Fruit fly (Drosophila melanogaster) whole organism, prepupa: Measurements from ENCODE around the gene CG34043.

Experiments
- Blimp-1 ChIP-seq: fragments of 200-800 bp; sonication (Bioruptor generic); optimal IDR thresholded peaks from 3 replicates; lab custom pipeline; 2017; ENCODE audit warnings: missing biosample characterization, missing genetic modification characterization, mild to moderate bottlenecking, moderate library complexity, missing genetic modification reagents
- CG10631 ChIP-seq: fragments of 200-800 bp; sonication (Bioruptor generic); optimal IDR thresholded peaks from 2 replicates; lab custom pipeline; 2016; ENCODE audit warnings: missing biosample characterization, missing genetic modification characterization
- CG10669 ChIP-seq: fragments of 200-800 bp; sonication (Bioruptor generic); optimal IDR thresholded peaks from 3 replicates; lab custom pipeline; 2018; ENCODE audit warnings: missing biosample characterization, mild to moderate bottlenecking, missing genetic modification characterization, moderate library complexity
- CG11294 ChIP-seq: fragments of 200-800 bp; sonication (Bioruptor generic); IDR thresholded peaks from 2 replicates; pipeline ENCODE4 v1.3.6; 2022; ENCODE audit warnings: missing biosample characterization, missing genetic modification characterization
- CG11762 ChIP-seq: fragments of 200-800 bp; sonication (Bioruptor generic); optimal IDR thresholded peaks from 3 replicates; lab custom pipeline; 2016; ENCODE audit warnings: missing biosample characterization, missing genetic modification characterization; ENCODE audit not compliant: insufficient read depth
- CG11902 ChIP-seq: fragments of 200-800 bp; sonication (Bioruptor generic); optimal IDR thresholded peaks from 3 replicates; lab custom pipeline; 2016; ENCODE audit warnings: missing biosample characterization, missing genetic modification characterization
- CG15336 ChIP-seq: fragments of 200-800 bp; sonication (Bioruptor generic); IDR thresholded peaks from 2 replicates; pipeline ENCODE4 v1.3.6; 2022; ENCODE audit warnings: missing biosample characterization, missing genetic modification characterization
- CG1621 ChIP-seq: fragments of 200-800 bp; sonication (Bioruptor generic); optimal IDR thresholded peaks from 3 replicates; lab custom pipeline; 2018; ENCODE audit warnings: missing biosample characterization, mild to moderate bottlenecking, missing genetic modification characterization
- CG16779 ChIP-seq: fragments of 200-800 bp; sonication (Bioruptor generic); optimal IDR thresholded peaks from 3 replicates; lab custom pipeline; 2017; ENCODE audit warnings: missing biosample characterization, mild to moderate bottlenecking, missing genetic modification characterization
- CG3032 ChIP-seq: fragments of 200-800 bp; optimal IDR thresholded peaks from 2 replicates; lab custom pipeline; 2019; ENCODE audit warnings: missing biosample characterization, mild to moderate bottlenecking, missing genetic modification characterization, moderate library complexity
- CG31627 ChIP-seq: fragments of 200-800 bp; sonication (Bioruptor generic); optimal IDR thresholded peaks from 3 replicates; lab custom pipeline; 2016; ENCODE audit warnings: missing biosample characterization, missing genetic modification characterization
- CG32006 ChIP-seq: fragments of 200-800 bp; sonication (Bioruptor generic); optimal IDR thresholded peaks from 3 replicates; lab custom pipeline; 2017; ENCODE audit warnings: missing biosample characterization, mild to moderate bottlenecking, missing genetic modification characterization
- CG34406 ChIP-seq: fragments of 200-800 bp; sonication (Bioruptor generic); optimal IDR thresholded peaks from 3 replicates; lab custom pipeline; 2016; ENCODE audit warnings: missing biosample characterization, missing genetic modification characterization
- CG3919 ChIP-seq: fragments of 200-800 bp; sonication (Bioruptor generic); optimal IDR thresholded peaks from 3 replicates; lab custom pipeline; 2016; ENCODE audit warnings: missing biosample characterization, missing genetic modification characterization
- CG4318 ChIP-seq: fragments of 200-800 bp; sonication (Bioruptor generic); optimal IDR thresholded peaks from 3 replicates; lab custom pipeline; 2017; ENCODE audit warnings: missing biosample characterization, mild to moderate bottlenecking, missing genetic modification characterization
- CG6163 ChIP-seq: fragments of 200-800 bp; sonication (Bioruptor generic); IDR thresholded peaks from 3 replicates; pipeline ENCODE4 v1.3.6; 2022; ENCODE audit warnings: missing biosample characterization, missing genetic modification characterization
- CG6276 ChIP-seq: fragments of 200-800 bp; sonication (Bioruptor generic); optimal IDR thresholded peaks from 2 replicates; lab custom pipeline; 2017; ENCODE audit warnings: missing biosample characterization, mild to moderate bottlenecking, missing genetic modification characterization
- CG6792 ChIP-seq: fragments of 200-800 bp; sonication (Bioruptor generic); optimal IDR thresholded peaks from 3 replicates; lab custom pipeline; 2016; ENCODE audit warnings: missing biosample characterization, missing genetic modification characterization
- CG6808 ChIP-seq: fragments of 200-800 bp; sonication (Bioruptor generic); optimal IDR thresholded peaks from 3 replicates; lab custom pipeline; 2017; ENCODE audit warnings: missing biosample characterization, missing genetic modification characterization, mild to moderate bottlenecking, moderate library complexity, missing genetic modification reagents
- CG6854 ChIP-seq: fragments of 200-800 bp; sonication (Bioruptor generic); optimal IDR thresholded peaks from 2 replicates; lab custom pipeline; 2017; ENCODE audit warnings: missing biosample characterization, mild to moderate bottlenecking, missing genetic modification characterization
- CG7368 ChIP-seq: fragments of 200-800 bp; sonication (Bioruptor generic); optimal IDR thresholded peaks from 3 replicates; lab custom pipeline; 2016; ENCODE audit warnings: missing biosample characterization, missing genetic modification characterization
- CG8119 ChIP-seq: fragments of 200-800 bp; sonication (Bioruptor generic); IDR thresholded peaks from 3 replicates; pipeline ENCODE4 v1.3.6; 2022; ENCODE audit warnings: missing biosample characterization, missing genetic modification characterization
- CG8319 ChIP-seq: fragments of 200-800 bp; sonication (Bioruptor generic); optimal IDR thresholded peaks from 3 replicates; lab custom pipeline; 2016; ENCODE audit warnings: missing biosample characterization, missing genetic modification characterization
- CG9139 ChIP-seq: fragments of 200-800 bp; sonication (Bioruptor generic); optimal IDR thresholded peaks from 3 replicates; lab custom pipeline; 2017; ENCODE audit warnings: missing biosample characterization, mild to moderate bottlenecking, missing genetic modification characterization
- Eip75B ChIP-seq: fragments of 200-800 bp; sonication (Bioruptor generic); optimal IDR thresholded peaks from 3 replicates; lab custom pipeline; 2016; ENCODE audit warnings: missing biosample characterization, missing genetic modification characterization
- Eip78C ChIP-seq: fragments of 200-800 bp; sonication (Bioruptor generic); peaks from one replicate; lab custom pipeline; 2016; ENCODE audit warnings: missing biosample characterization, missing genetic modification characterization
- Eip93F ChIP-seq: fragments of 200-800 bp; sonication (Bioruptor generic); optimal IDR thresholded peaks from 2 replicates; lab custom pipeline; 2016; ENCODE audit warnings: missing biosample characterization, mild to moderate bottlenecking, missing genetic modification characterization
- Gug ChIP-seq: fragments of 200-800 bp; sonication (Bioruptor generic); IDR thresholded peaks from 2 replicates; pipeline ENCODE4 v1.3.6; 2022; ENCODE audit warnings: missing biosample characterization, missing genetic modification characterization
- Hr38 ChIP-seq: sonication (Bioruptor generic); optimal IDR thresholded peaks from 2 replicates; lab custom pipeline; 2016; ENCODE audit warnings: missing biosample characterization, missing genetic modification characterization
- Hr39 ChIP-seq: fragments of 200-800 bp; sonication (Bioruptor generic); optimal IDR thresholded peaks from 2 replicates; lab custom pipeline; 2016; ENCODE audit warnings: missing biosample characterization, missing genetic modification characterization
- Met ChIP-seq: fragments of 200-800 bp; sonication (Bioruptor generic); optimal IDR thresholded peaks from 3 replicates; lab custom pipeline; 2016; ENCODE audit warnings: missing biosample characterization, missing genetic modification characterization
- OdsH ChIP-seq: fragments of 200-800 bp; sonication (Bioruptor generic); optimal IDR thresholded peaks from 3 replicates; lab custom pipeline; 2016; ENCODE audit warnings: missing biosample characterization, missing genetic modification characterization
- Smox ChIP-seq: fragments of 200-800 bp; sonication (Bioruptor generic); optimal IDR thresholded peaks from 3 replicates; lab custom pipeline; 2016; ENCODE audit warnings: missing biosample characterization, missing genetic modification characterization
- Sox14 ChIP-seq: fragments of 200-800 bp; sonication (Bioruptor generic); optimal IDR thresholded peaks from 3 replicates; lab custom pipeline; 2016; ENCODE audit warnings: missing biosample characterization, missing genetic modification characterization
- Sox15 ChIP-seq: fragments of 200-800 bp; sonication (Bioruptor generic); optimal IDR thresholded peaks from 3 replicates; lab custom pipeline; 2016; ENCODE audit warnings: missing biosample characterization, missing genetic modification characterization
- acj6 ChIP-seq: fragments of 200-800 bp; sonication (Bioruptor generic); optimal IDR thresholded peaks from 3 replicates; lab custom pipeline; 2016; ENCODE audit warnings: missing biosample characterization, missing genetic modification characterization
- cyc ChIP-seq: fragments of 200-800 bp; sonication (Bioruptor generic); optimal IDR thresholded peaks from 3 replicates; lab custom pipeline; 2016; ENCODE audit warnings: missing biosample characterization, missing genetic modification characterization
- dsx ChIP-seq: fragments of 200-800 bp; optimal IDR thresholded peaks from 3 replicates; lab custom pipeline; 2019; ENCODE audit warnings: missing biosample characterization, mild to moderate bottlenecking, missing genetic modification characterization, moderate library complexity; ENCODE audit not compliant: poor library complexity, severe bottlenecking
- eg ChIP-seq: fragments of 200-800 bp; sonication (Bioruptor generic); IDR thresholded peaks from 3 replicates; pipeline ENCODE4 v1.3.6; 2022; ENCODE audit warnings: missing biosample characterization, missing genetic modification characterization
- esn ChIP-seq: fragments of 200-800 bp; sonication (Bioruptor generic); optimal IDR thresholded peaks from 2 replicates; lab custom pipeline; 2016; ENCODE audit warnings: missing biosample characterization, mild to moderate bottlenecking, missing genetic modification characterization, moderate library complexity
- fd59A ChIP-seq: fragments of 200-800 bp; sonication (Bioruptor generic); optimal IDR thresholded peaks from 2 replicates; lab custom pipeline; 2017; ENCODE audit warnings: missing biosample characterization, mild to moderate bottlenecking, missing genetic modification characterization, missing genetic modification reagents
- fd85E ChIP-seq: fragments of 200-800 bp; sonication (Bioruptor generic); optimal IDR thresholded peaks from 3 replicates; lab custom pipeline; 2016; ENCODE audit warnings: missing biosample characterization, missing genetic modification characterization
- fkh ChIP-seq: fragments of 200-800 bp; sonication (Bioruptor generic); optimal IDR thresholded peaks from 3 replicates; lab custom pipeline; 2017; ENCODE audit warnings: missing biosample characterization, mild to moderate bottlenecking, missing genetic modification characterization, moderate library complexity
- net ChIP-seq: fragments of 200-800 bp; sonication (Bioruptor generic); optimal IDR thresholded peaks from 3 replicates; lab custom pipeline; 2016; ENCODE audit warnings: missing biosample characterization, missing genetic modification characterization
- pdm3 ChIP-seq: fragments of 200-800 bp; sonication (Bioruptor generic); optimal IDR thresholded peaks from 3 replicates; lab custom pipeline; 2016; ENCODE audit warnings: missing biosample characterization, missing genetic modification characterization
- salr ChIP-seq, 2 experiments: fragments of 200-800 bp; sonication (Bioruptor generic); optimal IDR thresholded peaks; 3 replicates each; lab custom pipeline; 2016 to 2018; ENCODE audit warnings: missing biosample characterization in 2 of 2, missing genetic modification characterization in 2 of 2, mild to moderate bottlenecking in 1 of 2
- spab ChIP-seq: fragments of 200-800 bp; sonication (Bioruptor generic); optimal IDR thresholded peaks from 2 replicates; lab custom pipeline; 2017; ENCODE audit warnings: missing biosample characterization, mild to moderate bottlenecking, missing genetic modification characterization, missing genetic modification reagents
- svp ChIP-seq: fragments of 200-800 bp; sonication (Bioruptor generic); peaks from one replicate; lab custom pipeline; 2016; ENCODE audit warnings: missing biosample characterization, missing genetic modification characterization
- topi ChIP-seq: fragments of 200-800 bp; sonication (Bioruptor generic); optimal IDR thresholded peaks from 3 replicates; lab custom pipeline; 2016; ENCODE audit warnings: missing biosample characterization, missing genetic modification characterization

The CG34043 gene

DNA sequence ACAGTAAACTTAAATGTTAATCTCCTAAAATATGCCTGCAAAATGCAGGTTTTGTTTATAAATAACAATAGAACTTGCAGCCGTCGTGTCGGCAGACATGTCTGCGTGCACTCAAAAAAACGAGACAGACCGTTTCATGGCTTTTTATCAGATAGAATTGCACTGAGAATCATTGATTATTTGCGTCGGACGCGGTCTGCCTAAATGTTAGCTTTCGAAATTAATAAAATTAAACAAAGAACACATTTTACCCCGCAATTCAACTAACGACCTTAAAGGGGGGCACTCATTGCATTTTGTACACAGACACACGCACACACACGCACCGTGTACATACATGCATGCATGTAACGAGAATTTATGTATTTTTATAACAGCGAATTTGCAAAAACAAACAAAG is 3.8 kb downstream of the CG34043 start (continued):
- no peak for TF ChIP-seq CG4318 (GFP tag; lab: Kevin White, UChicago)
- no peak for TF ChIP-seq net
- TF ChIP-seq acj6 (GFP tag; lab: Kevin White, UChicago) = peak; percentile 31
- peak; percentile 8 for TF ChIP-seq CG10669
- TF ChIP-seq CG6792 (GFP tag; lab: Kevin White, UChicago) = peak; percentile 27
- TF ChIP-seq topi = peak; percentile 43
- no peak; the same call in 1 of the 3 replicates for TF ChIP-seq CG8119 (GFP tag; lab: Robert Waterston, UW)
- peak; percentile 6 for TF ChIP-seq fd59A
- no peak; the same call in 1 of the 3 replicates for TF ChIP-seq CG6163 (GFP tag; lab: Robert Waterston, UW)
- peak; percentile 3 for TF ChIP-seq CG11902 (GFP tag; lab: Kevin White, UChicago)
- no peak; the same call in 2 of the 3 replicates for TF ChIP-seq eg (GFP tag; lab: Robert Waterston, UW)
- no peak for TF ChIP-seq CG10631
- TF ChIP-seq CG6808 = no peak
- peak; percentile 10 for TF ChIP-seq Hr38 (GFP tag; lab: Kevin White, UChicago)
- TF ChIP-seq Eip78C (GFP tag; lab: Kevin White, UChicago) = peak; percentile 84
- no peak for TF ChIP-seq CG15336 (GFP tag; lab: Robert Waterston, UW)
- TF ChIP-seq salr (GFP tag; optimal IDR thresholded peaks at IDR 0.05; lab: Kevin White, UChicago) = no peak
- no peak for TF ChIP-seq dsx (GFP tag; lab: Kevin White, UChicago)
- TF ChIP-seq CG1621 (tag; lab: Kevin White, UChicago) = no peak
- peak; percentile 72 for TF ChIP-seq CG31627
- TF ChIP-seq CG16779 (tag; lab: Kevin White, UChicago) = no peak
- no peak for TF ChIP-seq Sox15 (GFP tag; lab: Kevin White, UChicago)
- TF ChIP-seq Smox (GFP tag; lab: Kevin White, UChicago) = no peak
- TF ChIP-seq Eip93F = no peak
- peak; percentile 66 for TF ChIP-seq Eip75B (GFP tag; lab: Kevin White, UChicago)
- no peak for TF ChIP-seq CG3919
- no peak for TF ChIP-seq CG11294 (GFP tag; lab: Robert Waterston, UW)
- peak; percentile 29 for TF ChIP-seq CG34406 (GFP tag; lab: Kevin White, UChicago)
- TF ChIP-seq Gug (GFP tag; lab: Robert Waterston, UW) = no peak
- peak; percentile 63 for TF ChIP-seq OdsH (GFP tag; lab: Kevin White, UChicago)

DNA sequence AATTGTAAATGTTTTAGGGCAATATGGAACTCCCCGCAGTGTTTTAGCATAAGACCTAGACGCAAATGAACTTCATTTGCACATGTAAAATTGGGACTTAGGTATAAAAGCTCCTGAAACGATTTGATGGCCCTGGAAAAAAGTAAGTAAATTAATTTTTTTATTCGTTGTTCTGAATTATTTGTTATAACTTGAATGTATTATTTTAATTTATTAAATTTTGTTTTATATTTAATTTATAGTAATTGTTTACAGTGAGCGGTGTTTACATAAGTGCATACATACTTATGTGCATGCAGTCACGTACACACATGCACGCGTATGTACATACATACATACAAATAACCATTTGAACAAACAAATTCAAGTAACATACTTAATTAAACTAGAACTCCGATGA is 4.2 kb downstream of the CG34043 start:
- TF ChIP-seq CG32006 (GFP tag; lab: Kevin White, UChicago) (no peak), CG16779 (tag; lab: Kevin White, UChicago) (no peak), Eip75B (GFP tag; lab: Kevin White, UChicago) (no peak), CG34406 (GFP tag; lab: Kevin White, UChicago) (no peak), CG31627 (no peak), Sox15 (GFP tag; lab: Kevin White, UChicago) (no peak), svp (GFP tag; lab: Kevin White, UChicago) (no peak), Hr39 (no peak), fkh (peak; percentile 21), Met (no peak), fd59A (no peak), spab (GFP tag; lab: Kevin White, UChicago) (no peak), CG3919 (no peak), CG6808 (no peak), eg (GFP tag; lab: Robert Waterston, UW) (no peak; the same call in 2 of the 3 replicates), Smox (GFP tag; lab: Kevin White, UChicago) (no peak), CG9139 (GFP tag; lab: Kevin White, UChicago) (no peak), Blimp-1 (GFP tag; lab: Kevin White, UChicago) (no peak), Eip93F (no peak), esn (GFP tag; lab: Kevin White, UChicago) (no peak), topi (no peak), CG11762 (no peak), CG7368 (GFP tag; lab: Kevin White, UChicago) (no peak), net (no peak), CG11294 (GFP tag; lab: Robert Waterston, UW) (peak; percentile 42; the same call in 1 of the 2 replicates), CG10669 (no peak), CG6854 (GFP tag; lab: Kevin White, UChicago) (peak; percentile 37), fd85E (GFP tag; lab: Kevin White, UChicago) (peak; percentile 5), CG8319 (GFP tag; lab: Kevin White, UChicago) (no peak), CG6276 (GFP tag; lab: Kevin White, UChicago) (no peak), pdm3 (no peak), CG8119 (GFP tag; lab: Robert Waterston, UW) (peak; percentile 70; the same call in 2 of the 3 replicates), Sox14 (GFP tag; lab: Kevin White, UChicago) (no peak), cyc (GFP tag; lab: Kevin White, UChicago) (no peak), salr (GFP tag; optimal IDR thresholded peaks at IDR 0.05; lab: Kevin White, UChicago) (no peak), CG3032 (peak; percentile 67)
